Worm (Caenorhabditis elegans): ENCODE measurements around the gene sca-1.

DNA sequence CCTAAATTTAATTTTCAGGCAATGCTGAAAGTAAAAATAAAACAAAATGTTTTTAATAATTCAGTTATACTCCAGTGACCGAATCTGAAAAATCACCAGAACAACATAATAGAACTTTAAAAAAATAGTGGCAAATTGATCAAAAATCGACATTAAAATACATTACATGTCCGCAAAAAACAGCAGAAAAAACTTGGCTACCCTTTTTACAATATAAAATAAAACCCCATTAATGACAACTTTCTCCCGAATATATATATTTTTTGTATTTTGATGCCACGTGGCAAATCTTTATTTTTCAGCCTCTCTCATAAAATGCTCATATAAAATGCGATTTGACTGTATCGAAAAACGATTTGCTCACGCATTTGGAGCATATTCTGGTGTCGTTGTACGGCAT, 35.1 kb downstream of the sca-1 start, which contains the start of gene ptr-19:
- TF ChIP-seq ztf-11 (tag; optimal IDR thresholded peaks at IDR 0.05) (no peak), pha-4 (tag; optimal IDR thresholded peaks at IDR 0.05) (no peak), cnd-1 (tag; optimal IDR thresholded peaks at IDR 0.05) (no peak), sptf-1 (tag; optimal IDR thresholded peaks at IDR 0.05) (no peak), elt-1 (tag; optimal IDR thresholded peaks at IDR 0.05; ENCODE audit: borderline replicate concordance, insufficient read depth) (no peak), unc-62 (GFP tag; optimal IDR thresholded peaks at IDR 0.05) (no peak)

Measured in whole organism, mixed stage, embryonic.